Worm (Caenorhabditis elegans) whole organism, young adult: Measurements from ENCODE around the gene C27H5.6.

ENCODE experiments used
- B0019.2 ChIP-seq: fragments of 200-800 bp; sonication (Bioruptor generic); conservative IDR thresholded peaks from 2 replicates; pipeline ENCODE4 v1.3.6; 2022; ENCODE audit warnings: missing genetic modification reagents, missing genetic modification characterization, missing compliant biosample characterization
- B0035.1 ChIP-seq: sonication (generic microtip); optimal IDR thresholded peaks from 2 replicates; lab custom pipeline; 2016; ENCODE audit warnings: missing genetic modification characterization, mild to moderate bottlenecking, missing compliant biosample characterization, missing genotype, missing genetic modification reagents
- C06A6.2 ChIP-seq: fragments of 200-800 bp; sonication (Bioruptor generic); conservative IDR thresholded peaks from 2 replicates; pipeline ENCODE4 v1.3.6; 2022; ENCODE audit warnings: missing genetic modification characterization, missing compliant biosample characterization
- C17E4.6 ChIP-seq: fragments of 200-800 bp; sonication (Bioruptor generic); IDR thresholded peaks from 2 replicates; pipeline ENCODE4 v1.3.6; 2022; ENCODE audit warnings: missing genetic modification reagents, missing genetic modification characterization, missing compliant biosample characterization
- F10E7.11 ChIP-seq: sonication (generic microtip); optimal IDR thresholded peaks from 2 replicates; lab custom pipeline; 2017; ENCODE audit warnings: mild to moderate bottlenecking, missing genetic modification characterization, moderate library complexity, missing compliant biosample characterization
- F22D6.2 ChIP-seq: sonication (generic microtip); optimal IDR thresholded peaks from 2 replicates; lab custom pipeline; 2016; ENCODE audit warnings: mild to moderate bottlenecking, missing genetic modification characterization, missing compliant biosample characterization
- F23B12.7 ChIP-seq: sonication (generic microtip); optimal IDR thresholded peaks from 2 replicates; lab custom pipeline; 2017; ENCODE audit warnings: missing genetic modification characterization, mild to moderate bottlenecking, missing compliant biosample characterization, antibody characterized with exemption, moderate library complexity; ENCODE audit not compliant: insufficient read depth
- F55B11.4 ChIP-seq: sonication (generic microtip); optimal IDR thresholded peaks from 2 replicates; lab custom pipeline; 2016; ENCODE audit warnings: missing compliant biosample characterization, missing genetic modification characterization, borderline replicate concordance; ENCODE audit not compliant: insufficient read depth
- K11D2.4 ChIP-seq: fragments of 200-800 bp; sonication (Bioruptor generic); IDR thresholded peaks from 2 replicates; pipeline ENCODE4 v1.3.6; 2022; ENCODE audit warnings: missing genetic modification reagents, missing genetic modification characterization, missing compliant biosample characterization
- akir-1 ChIP-seq: fragments of 200-800 bp; sonication (Bioruptor generic); optimal IDR thresholded peaks from 2 replicates; lab custom pipeline; 2018; ENCODE audit warnings: mild to moderate bottlenecking, missing genetic modification characterization, moderate library complexity, missing compliant biosample characterization
- aptf-2 ChIP-seq: fragments of 200-800 bp; sonication (Bioruptor generic); conservative IDR thresholded peaks from 2 replicates; pipeline ENCODE4 v1.3.6; 2022; ENCODE audit warnings: missing genetic modification reagents, missing genetic modification characterization, missing compliant biosample characterization
- atf-7 ChIP-seq: sonication (generic microtip); optimal IDR thresholded peaks from 2 replicates; lab custom pipeline; 2017; ENCODE audit warnings: mild to moderate bottlenecking, missing genetic modification characterization, missing compliant biosample characterization
- athp-1 ChIP-seq: sonication (generic microtip); optimal IDR thresholded peaks from 2 replicates; lab custom pipeline; 2017; ENCODE audit warnings: mild to moderate bottlenecking, missing genetic modification characterization, missing compliant biosample characterization
- bed-2 ChIP-seq: fragments of 200-800 bp; sonication (Bioruptor generic); IDR thresholded peaks from 2 replicates; pipeline ENCODE4 v1.3.6; 2022; ENCODE audit warnings: missing genetic modification reagents, missing genetic modification characterization, missing compliant biosample characterization
- ceh-100 ChIP-seq: fragments of 200-800 bp; sonication (Bioruptor generic); IDR thresholded peaks from 2 replicates; pipeline ENCODE4 v1.3.6; 2022; ENCODE audit warnings: missing genetic modification reagents, missing genetic modification characterization, missing compliant biosample characterization
- ceh-79 ChIP-seq: sonication (generic microtip); optimal IDR thresholded peaks from 2 replicates; lab custom pipeline; 2017; ENCODE audit warnings: mild to moderate bottlenecking, missing genetic modification characterization, missing compliant biosample characterization
- ceh-91 ChIP-seq: fragments of 200-800 bp; sonication (Bioruptor generic); IDR thresholded peaks from 2 replicates; pipeline ENCODE4 v1.3.6; 2022; ENCODE audit warnings: missing genetic modification reagents, missing genetic modification characterization, missing compliant biosample characterization
- die-1 ChIP-seq: sonication (generic microtip); optimal IDR thresholded peaks from 2 replicates; lab custom pipeline; 2016; ENCODE audit warnings: missing genotype, mild to moderate bottlenecking, missing genetic modification characterization, missing compliant biosample characterization
- dpff-1 ChIP-seq: sonication (generic microtip); optimal IDR thresholded peaks from 2 replicates; lab custom pipeline; 2017; ENCODE audit warnings: mild to moderate bottlenecking, missing genetic modification characterization, missing compliant biosample characterization
- efl-1 ChIP-seq: fragments of 150-350 bp; optimal IDR thresholded peaks from 2 replicates; lab custom pipeline; 2014; ENCODE audit warnings: missing biosample characterization, missing genetic modification reagents, missing genetic modification characterization
- fkh-3 ChIP-seq: sonication (generic microtip); optimal IDR thresholded peaks from 2 replicates; lab custom pipeline; 2016; ENCODE audit warnings: mild to moderate bottlenecking, missing genetic modification characterization, missing compliant biosample characterization
- hmg-1.2 ChIP-seq: fragments of 200-800 bp; sonication (Bioruptor generic); IDR thresholded peaks from 2 replicates; pipeline ENCODE4 v1.3.6; 2022; ENCODE audit warnings: missing genetic modification reagents, missing genetic modification characterization, missing compliant biosample characterization
- hrde-1 ChIP-seq: sonication (generic microtip); optimal IDR thresholded peaks from 2 replicates; lab custom pipeline; 2016; ENCODE audit warnings: missing genetic modification characterization, mild to moderate bottlenecking, missing compliant biosample characterization, moderate library complexity, missing genotype, missing genetic modification reagents, borderline replicate concordance
- let-607 ChIP-seq, 2 experiments: fragments of 200-800 bp in 1 of 2; sonication (Bioruptor generic) in 1 of 2; sonication (generic microtip) in 1 of 2; optimal IDR thresholded peaks; 2 replicates each; lab custom pipeline; 2016 to 2018; ENCODE audit warnings: mild to moderate bottlenecking in 2 of 2, missing compliant biosample characterization in 2 of 2, missing genetic modification characterization in 2 of 2, moderate library complexity in 2 of 2, missing genotype in 1 of 2
- lin-40 ChIP-seq: sonication (generic microtip); optimal IDR thresholded peaks from 2 replicates; lab custom pipeline; 2016; ENCODE audit warnings: missing genetic modification characterization, mild to moderate bottlenecking, missing compliant biosample characterization, missing genotype, missing genetic modification reagents
- lin-54 ChIP-seq: fragments of 200-800 bp; sonication (Bioruptor generic); optimal IDR thresholded peaks from 2 replicates; lab custom pipeline; 2018; ENCODE audit warnings: mild to moderate bottlenecking, missing genetic modification characterization, missing compliant biosample characterization
- lsl-1 ChIP-seq: fragments of 200-800 bp; sonication (Bioruptor generic); optimal IDR thresholded peaks from 2 replicates; lab custom pipeline; 2018; ENCODE audit warnings: mild to moderate bottlenecking, missing genetic modification characterization, moderate library complexity, missing compliant biosample characterization
- madf-10 ChIP-seq: sonication (generic microtip); optimal IDR thresholded peaks from 2 replicates; lab custom pipeline; 2016; ENCODE audit warnings: mild to moderate bottlenecking, missing genetic modification characterization, missing compliant biosample characterization
- nfya-2 ChIP-seq: fragments of 200-800 bp; sonication (Bioruptor generic); IDR thresholded peaks from 2 replicates; pipeline ENCODE4 v1.3.6; 2022; ENCODE audit warnings: missing genetic modification reagents, missing genetic modification characterization, missing compliant biosample characterization
- nhr-179 ChIP-seq: sonication (generic microtip); optimal IDR thresholded peaks from 2 replicates; lab custom pipeline; 2016; ENCODE audit warnings: mild to moderate bottlenecking, missing genetic modification characterization, missing compliant biosample characterization
- nhr-27 ChIP-seq: fragments of 200-800 bp; sonication (Bioruptor generic); optimal IDR thresholded peaks from 2 replicates; lab custom pipeline; 2018; ENCODE audit warnings: mild to moderate bottlenecking, missing genetic modification characterization, moderate library complexity, missing compliant biosample characterization
- nhr-80 ChIP-seq: sonication (generic microtip); optimal IDR thresholded peaks from 2 replicates; lab custom pipeline; 2016; ENCODE audit warnings: missing genetic modification characterization, missing compliant biosample characterization
- pha-4 ChIP-seq: fragments of 150-350 bp; sonication (generic microtip); optimal IDR thresholded peaks from 2 replicates; lab custom pipeline; 2014; ENCODE audit warnings: missing biosample characterization, missing genetic modification reagents, missing genetic modification characterization
- rcor-1 ChIP-seq: fragments of 200-800 bp; sonication (Bioruptor generic); IDR thresholded peaks from 2 replicates; pipeline ENCODE4 v1.3.6; 2022; ENCODE audit warnings: missing genetic modification reagents, missing genetic modification characterization, missing compliant biosample characterization
- rpc-1 ChIP-seq, 2 experiments: fragments of 150-350 bp in 1 of 2; sonication (generic microtip) in 1 of 2; optimal IDR thresholded peaks; 2 replicates each; lab custom pipeline; 2014 to 2018; ENCODE audit warnings: missing biosample characterization in 1 of 2, missing genetic modification characterization in 1 of 2, missing genetic modification reagents in 1 of 2, missing genotype in 1 of 2
- sdz-38 ChIP-seq: sonication (generic microtip); optimal IDR thresholded peaks from 2 replicates; lab custom pipeline; 2016; ENCODE audit warnings: missing genotype, missing genetic modification characterization, missing compliant biosample characterization
- snpc-3.4 ChIP-seq: sonication (generic microtip); optimal IDR thresholded peaks from 2 replicates; lab custom pipeline; 2017; ENCODE audit warnings: missing genetic modification characterization, mild to moderate bottlenecking, missing compliant biosample characterization, antibody characterized with exemption, moderate library complexity, missing genotype, missing genetic modification reagents
- sptf-2 ChIP-seq: fragments of 200-800 bp; sonication (Bioruptor generic); optimal IDR thresholded peaks from 2 replicates; lab custom pipeline; 2018; ENCODE audit warnings: mild to moderate bottlenecking, missing genetic modification characterization, missing compliant biosample characterization
- tlf-1 ChIP-seq: fragments of 200-800 bp; sonication (Bioruptor generic); optimal IDR thresholded peaks from 2 replicates; lab custom pipeline; 2018; ENCODE audit warnings: mild to moderate bottlenecking, missing genetic modification characterization, missing compliant biosample characterization
- unc-130 ChIP-seq: sonication (generic microtip); optimal IDR thresholded peaks from 2 replicates; lab custom pipeline; 2016; ENCODE audit warnings: missing genetic modification reagents, missing genetic modification characterization, missing compliant biosample characterization
- xnd-1 ChIP-seq: sonication (generic microtip); optimal IDR thresholded peaks from 2 replicates; lab custom pipeline; 2016; ENCODE audit warnings: missing genotype, missing genetic modification reagents, missing genetic modification characterization, missing compliant biosample characterization
- zfh-2 ChIP-seq: fragments of 200-800 bp; sonication (Bioruptor generic); conservative IDR thresholded peaks from 2 replicates; pipeline ENCODE4 v1.3.6; 2022; ENCODE audit warnings: missing genetic modification reagents, missing genetic modification characterization, missing compliant biosample characterization
- zim-3 ChIP-seq: sonication (generic microtip); optimal IDR thresholded peaks from 2 replicates; lab custom pipeline; 2017; ENCODE audit warnings: mild to moderate bottlenecking, missing genetic modification characterization, moderate library complexity, missing compliant biosample characterization
- ztf-18 ChIP-seq: sonication (generic microtip); optimal IDR thresholded peaks from 2 replicates; lab custom pipeline; 2016; ENCODE audit warnings: missing genotype, mild to moderate bottlenecking, missing genetic modification characterization, missing compliant biosample characterization
- ztf-22 ChIP-seq: fragments of 200-800 bp; sonication (Bioruptor generic); optimal IDR thresholded peaks from 2 replicates; lab custom pipeline; 2018; ENCODE audit warnings: mild to moderate bottlenecking, missing genetic modification characterization, moderate library complexity, missing compliant biosample characterization
- ztf-28 ChIP-seq: fragments of 200-800 bp; sonication (Bioruptor generic); IDR thresholded peaks from 2 replicates; pipeline ENCODE4 v1.3.6; 2022; ENCODE audit warnings: missing genetic modification reagents, missing genetic modification characterization, missing compliant biosample characterization

The C27H5.6 gene

DNA sequence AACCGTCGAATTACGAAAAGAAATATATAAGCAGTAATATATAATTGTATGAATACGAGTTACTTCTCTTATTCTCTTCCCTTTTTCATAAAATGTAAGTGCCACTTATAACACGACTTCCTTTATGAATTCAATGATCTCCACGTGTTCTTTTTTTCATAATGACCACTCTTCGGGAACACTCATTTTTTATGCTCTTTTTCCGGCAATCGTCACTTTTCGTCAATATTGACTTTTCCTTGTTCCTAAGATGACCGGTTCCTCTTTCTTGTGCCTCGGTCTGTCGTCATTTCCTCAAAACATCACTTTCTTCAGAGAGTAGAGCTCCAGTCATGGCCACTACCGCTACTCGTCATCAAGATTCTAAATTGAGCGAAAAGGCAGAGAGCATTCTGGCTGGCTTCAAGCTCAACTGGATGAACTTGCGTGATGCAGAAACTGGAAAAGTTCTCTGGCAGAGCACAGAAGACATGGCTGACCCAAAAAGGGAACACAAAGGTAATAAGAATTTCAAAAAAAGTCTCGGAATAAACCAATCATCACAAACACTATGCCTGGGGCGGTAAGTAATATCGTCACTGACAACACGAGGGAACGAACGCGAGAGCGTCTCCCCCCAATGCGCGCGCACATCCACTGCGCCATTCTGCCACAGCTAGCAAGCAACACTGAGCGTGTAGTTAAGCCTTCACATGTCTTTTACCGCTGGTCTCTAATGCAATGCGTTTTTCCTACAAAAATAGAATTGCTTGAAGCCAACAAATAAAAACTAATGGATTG is 3.3 kb downstream of the C27H5.6 start, which contains the start of gene pdl-1 (continued):
- peak; percentile 99 for TF ChIP-seq rpc-1 (optimal IDR thresholded peaks at IDR 0.05; lab: Kevin White, UChicago)
- peak; percentile 98 for TF ChIP-seq rpc-1 (tag; optimal IDR thresholded peaks at IDR 0.05; lab: Kevin White, UChicago)
- TF ChIP-seq lsl-1: peak; percentile 60
- TF ChIP-seq dpff-1 (tag; lab: Kevin White, UChicago): peak; percentile 13
- peak; percentile 86 for TF ChIP-seq zim-3
- peak; percentile 72 for TF ChIP-seq lin-40
- TF ChIP-seq F10E7.11: peak; percentile 65
- peak; percentile 64; the same call in 1 of the 2 replicates for TF ChIP-seq ztf-28
- no peak; the same call in 1 of the 2 replicates for TF ChIP-seq zfh-2
- TF ChIP-seq nfya-2 (GFP tag; lab: Robert Waterston, UW): no peak
- 0 out of 2 replicates have a peak, but pooled peaks have one; percentile 26 for TF ChIP-seq B0019.2
- no peak for TF ChIP-seq sdz-38 (tag; lab: Kevin White, UChicago)
- TF ChIP-seq F22D6.2 (tag; lab: Kevin White, UChicago): peak; percentile 6
- peak; percentile 64 for TF ChIP-seq unc-130 (GFP tag; lab: Kevin White, UChicago)
- peak; percentile 78 for TF ChIP-seq hmg-1.2 (GFP tag; lab: Robert Waterston, UW)
- TF ChIP-seq ceh-91 (GFP tag; lab: Robert Waterston, UW): no peak
- TF ChIP-seq rcor-1 (GFP tag; lab: Robert Waterston, UW): peak; percentile 67
- no peak for TF ChIP-seq F55B11.4 (tag; lab: Kevin White, UChicago)
- TF ChIP-seq tlf-1: peak; percentile 39
- peak; percentile 31 for TF ChIP-seq sptf-2 (GFP tag; lab: Kevin White, UChicago)
- peak; percentile 46 for TF ChIP-seq nhr-80
- TF ChIP-seq hrde-1 (tag; lab: Kevin White, UChicago): peak; percentile 83
- peak; percentile 44 for TF ChIP-seq ztf-22
- peak; percentile 59 for TF ChIP-seq B0035.1 (tag; lab: Kevin White, UChicago)
- TF ChIP-seq aptf-2 (GFP tag; lab: Robert Waterston, UW): peak; percentile 65
- TF ChIP-seq nhr-179 (tag; lab: Kevin White, UChicago): peak; percentile 77
- TF ChIP-seq die-1 (tag; lab: Kevin White, UChicago): peak; percentile 96
- peak; percentile 73 for TF ChIP-seq akir-1 (GFP tag; lab: Kevin White, UChicago)
- TF ChIP-seq C17E4.6: peak; percentile 63; the same call in 1 of the 2 replicates
- TF ChIP-seq bed-2 (GFP tag; lab: Robert Waterston, UW): no peak
- TF ChIP-seq C06A6.2 (GFP tag; lab: Robert Waterston, UW): 0 out of 2 replicates have a peak, but pooled peaks have one; percentile 43
- TF ChIP-seq nhr-27 (tag; lab: Kevin White, UChicago): peak; percentile 84
- peak; percentile 78 for TF ChIP-seq lin-54 (GFP tag; lab: Kevin White, UChicago)
- peak; percentile 71 for TF ChIP-seq fkh-3 (tag; lab: Kevin White, UChicago)
- TF ChIP-seq let-607 (tag; optimal IDR thresholded peaks at IDR 0.05; lab: Kevin White, UChicago): peak; percentile 28 to 30
- TF ChIP-seq ztf-18 (tag; lab: Kevin White, UChicago): peak; percentile 80
- peak; percentile 91 for TF ChIP-seq ceh-79
- peak; percentile 85 for TF ChIP-seq atf-7
- TF ChIP-seq pha-4 (tag; lab: Kevin White, UChicago): no peak
- peak; percentile 86 for TF ChIP-seq madf-10 (tag; lab: Kevin White, UChicago)
- no peak for TF ChIP-seq efl-1 (GFP tag; lab: Kevin White, UChicago)
- TF ChIP-seq xnd-1 (tag; lab: Kevin White, UChicago): no peak
- TF ChIP-seq K11D2.4 (GFP tag; lab: Robert Waterston, UW): peak; percentile 71; the same call in 1 of the 2 replicates
- peak; percentile 54 for TF ChIP-seq F23B12.7 (tag; lab: Kevin White, UChicago)
- TF ChIP-seq ceh-100: peak; percentile 77
- TF ChIP-seq snpc-3.4 (tag; lab: Kevin White, UChicago): peak; percentile 87
- TF ChIP-seq athp-1: peak; percentile 84
